Fruit fly (Drosophila melanogaster) whole organism, embryonic: Measurements from ENCODE around the gene Rok.

Experiments used
- CG15011 ChIP-seq: fragments of 200-800 bp; sonication (Bioruptor generic); optimal IDR thresholded peaks from 3 replicates; lab custom pipeline; 2018; ENCODE audit warnings: missing biosample characterization, mild to moderate bottlenecking, missing genetic modification characterization
- CG6854 ChIP-seq: fragments of 200-800 bp; sonication (Bioruptor generic); optimal IDR thresholded peaks from 3 replicates; lab custom pipeline; 2017; ENCODE audit warnings: missing biosample characterization, mild to moderate bottlenecking, missing genetic modification characterization
- gem ChIP-seq: fragments of 200-800 bp; sonication (Bioruptor generic); optimal IDR thresholded peaks from 2 replicates; lab custom pipeline; 2019; ENCODE audit warnings: missing biosample characterization, mild to moderate bottlenecking, missing genetic modification characterization, moderate library complexity
- otp ChIP-seq: fragments of 200-800 bp; sonication (Bioruptor generic); IDR thresholded peaks from 3 replicates; pipeline ENCODE4, ENCODE4 v1.3.6; 2022; ENCODE audit warnings: missing biosample characterization, missing genetic modification characterization
- pnt ChIP-seq: fragments of 200-800 bp; sonication (Bioruptor generic); optimal IDR thresholded peaks from 3 replicates; lab custom pipeline; 2016; ENCODE audit warnings: missing biosample characterization, missing genetic modification characterization
- so ChIP-seq: fragments of 200-800 bp; sonication (Bioruptor generic); IDR thresholded peaks from 3 replicates; pipeline ENCODE4 v1.3.6; 2022; ENCODE audit warnings: missing biosample characterization, missing genetic modification characterization

DNA sequence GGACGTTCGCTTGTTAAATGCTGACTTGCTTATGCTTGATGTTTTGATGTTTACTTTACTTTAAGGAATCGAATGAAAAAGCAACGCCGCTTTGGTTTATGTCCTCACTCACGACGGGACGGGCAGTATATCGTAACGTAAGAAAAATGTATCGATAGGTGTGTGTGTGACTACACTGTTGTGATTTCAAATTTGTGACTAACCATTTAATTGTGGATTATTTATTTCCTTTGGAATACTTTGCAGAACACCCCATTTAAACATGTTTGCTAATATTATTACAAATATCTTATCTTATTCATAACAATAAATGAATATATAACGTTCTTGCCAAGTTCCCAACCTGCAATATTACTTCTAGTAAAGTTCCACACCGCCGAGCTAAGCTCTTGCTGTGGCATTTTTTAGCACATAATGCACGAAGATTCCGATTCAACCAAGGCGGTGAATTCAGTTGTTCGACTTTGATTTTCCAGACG, 17.8 kb upstream of the Rok start, which contains the start of the genes Nemp and r:
- TF ChIP-seq so (GFP tag; lab: Robert Waterston, UW) (no peak), gem (tag; lab: Kevin White, UChicago) (no peak), CG6854 (GFP tag; lab: Kevin White, UChicago) (no peak), otp (GFP tag; lab: Robert Waterston, UW) (no peak), CG15011 (no peak), pnt (GFP tag; lab: Kevin White, UChicago) (no peak)
